Worm (Caenorhabditis elegans): ENCODE measurements around the gene twk-18.

ce11 chrX:9011471-9011870 is 23.5 kb downstream of the twk-18 start:
- TF ChIP-seq blmp-1 (tag; optimal IDR thresholded peaks at IDR 0.05; ENCODE audit: insufficient read depth): no peak
- no peak for TF ChIP-seq mab-5 (tag; optimal IDR thresholded peaks at IDR 0.05)
- TF ChIP-seq nhr-237 (tag; optimal IDR thresholded peaks at IDR 0.05): no peak
- TF ChIP-seq ceh-82 (tag; optimal IDR thresholded peaks at IDR 0.05): no peak
- TF ChIP-seq R02D3.7 (tag; optimal IDR thresholded peaks at IDR 0.05): no peak
- TF ChIP-seq ztf-1 (GFP tag; conservative IDR thresholded peaks at IDR 0.05): no peak
